Fruit fly (Drosophila melanogaster) whole organism, embryonic: ENCODE measurements around the gene Jon99Fii.

Experiments
- CG17328 ChIP-seq: fragments of 200-800 bp; sonication (Bioruptor generic); IDR thresholded peaks from 2 replicates; pipeline ENCODE4 v1.3.6; 2022; ENCODE audit warnings: missing biosample characterization, missing genetic modification characterization
- row ChIP-seq: fragments of 200-800 bp; sonication (Bioruptor generic); IDR thresholded peaks from 3 replicates; pipeline ENCODE4 v1.3.6; 2022; ENCODE audit warnings: missing biosample characterization, missing genetic modification characterization

dm6 chr3R:30450224-30450623 lies 37.5 kb downstream of the Jon99Fii start:
- TF ChIP-seq row (peak; percentile 25; the same call in 1 of the 3 replicates), CG17328 (GFP tag; lab: Robert Waterston, UW) (peak; percentile 70)
